Worm (Caenorhabditis elegans): ENCODE data around the gene arp-6.

The arp-6 gene

ce11 chrII:8015483-8015938 lies 21.6 kb downstream of the arp-6 start:
- TF ChIP-seq snpc-4 (tag; optimal IDR thresholded peaks at IDR 0.05) (no peak), nhr-76 (tag; optimal IDR thresholded peaks at IDR 0.05) (no peak), ceh-39 (tag; optimal IDR thresholded peaks at IDR 0.05) (no peak), ceh-83 (GFP tag; optimal IDR thresholded peaks at IDR 0.05) (no peak), lsy-2 (tag; optimal IDR thresholded peaks at IDR 0.05) (peak; percentile 58), lin-13 (tag; optimal IDR thresholded peaks at IDR 0.05) (no peak), hlh-1 (tag; optimal IDR thresholded peaks at IDR 0.05) (peak; percentile 53), ces-1 (GFP tag; optimal IDR thresholded peaks at IDR 0.05) (peak; percentile 2)

DNA sequence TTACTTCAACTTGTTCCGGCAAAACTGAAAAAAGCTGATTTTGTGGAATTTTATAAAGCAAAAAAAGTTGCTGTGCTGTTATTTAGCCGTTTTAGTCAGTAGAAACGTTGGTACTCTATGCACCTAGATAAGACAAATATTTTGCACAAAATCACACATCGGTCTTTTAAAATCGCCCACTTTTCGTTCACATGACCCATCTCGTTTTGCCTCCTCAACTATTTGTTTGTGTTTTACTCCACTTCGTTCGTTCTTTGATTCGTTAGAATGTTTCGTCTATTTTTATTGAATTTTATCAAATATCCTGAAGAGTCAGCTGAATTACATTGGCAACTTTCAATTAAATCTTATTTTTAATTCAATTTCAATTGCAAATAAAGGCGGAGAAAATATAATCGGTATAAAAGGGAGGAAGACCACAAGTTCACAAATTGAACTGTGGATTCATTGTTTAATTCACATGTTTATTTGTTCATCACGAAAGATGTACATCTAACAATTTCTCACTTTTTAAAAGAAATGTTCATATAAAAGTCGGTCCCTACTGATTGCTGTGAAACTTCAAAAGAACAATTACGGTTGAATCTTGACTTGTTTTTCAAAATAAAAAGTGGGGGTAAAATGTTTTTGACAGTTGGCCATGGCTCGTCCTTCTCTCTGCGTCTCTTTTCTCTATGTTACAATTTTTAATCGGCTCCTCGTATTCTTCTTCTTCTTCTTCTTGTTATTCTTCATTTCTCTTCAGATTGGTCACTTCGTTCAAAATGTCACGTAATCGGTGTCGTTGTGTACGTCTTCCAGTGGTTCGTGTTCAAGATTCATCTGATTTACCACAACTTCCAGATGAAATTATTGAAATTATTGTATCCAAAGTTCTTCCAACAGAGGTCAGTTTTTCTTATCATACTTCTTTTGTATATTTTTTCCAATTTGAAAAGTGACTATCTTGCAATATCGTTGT lies 24.8 kb downstream of the arp-6 start, which contains the start of gene DH11.2:
Gene DH11.2, plus strand, starts transcription at position 746 of the 961 bp plus-strand sequence.
- TF ChIP-seq cnd-1 (tag; optimal IDR thresholded peaks at IDR 0.05) (no peak), ceh-83 (GFP tag; optimal IDR thresholded peaks at IDR 0.05) (no peak), hlh-1 (tag; optimal IDR thresholded peaks at IDR 0.05) (peak; percentile 26), ceh-39 (tag; optimal IDR thresholded peaks at IDR 0.05) (no peak), pha-4 (tag; optimal IDR thresholded peaks at IDR 0.05) (no peak), lsy-2 (tag; optimal IDR thresholded peaks at IDR 0.05) (no peak)

DNA sequence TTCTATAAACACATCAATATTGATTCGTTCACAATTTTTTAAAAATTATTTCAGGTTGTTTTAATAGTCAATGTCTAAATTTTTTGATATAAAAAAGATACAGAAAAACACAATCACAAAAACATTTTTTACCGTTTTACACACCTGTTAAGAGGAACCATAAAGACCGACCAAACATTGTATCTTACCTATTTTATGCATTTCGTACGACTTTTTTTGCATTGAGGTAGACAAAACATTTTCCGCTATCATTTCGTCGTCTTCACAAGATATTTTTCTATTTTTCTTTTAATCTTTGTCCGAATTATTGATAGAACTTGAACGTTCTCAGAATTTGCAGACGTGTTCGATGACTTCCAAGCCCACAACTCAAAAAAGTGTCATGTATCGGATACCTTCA lies 28.8 kb downstream of the arp-6 start, which contains the start of gene glna-2:
Gene glna-2, plus strand, starts transcription at position 301 of the 400 bp plus-strand sequence.
- TF ChIP-seq blmp-1 (tag; optimal IDR thresholded peaks at IDR 0.05): no peak
- TF ChIP-seq lin-13 (tag; optimal IDR thresholded peaks at IDR 0.05): no peak
- no peak for TF ChIP-seq tbx-8 (GFP tag; optimal IDR thresholded peaks at IDR 0.05)
- TF ChIP-seq nhr-237 (tag; optimal IDR thresholded peaks at IDR 0.05): no peak
- no peak for TF ChIP-seq nhr-2 (tag; optimal IDR thresholded peaks at IDR 0.05)
- TF ChIP-seq flh-1 (GFP tag; optimal IDR thresholded peaks at IDR 0.05): no peak
- TF ChIP-seq pha-4 (tag; optimal IDR thresholded peaks at IDR 0.05): no peak
- no peak for TF ChIP-seq ces-1 (GFP tag; optimal IDR thresholded peaks at IDR 0.05)
- TF ChIP-seq sem-2 (GFP tag; optimal IDR thresholded peaks at IDR 0.05): no peak
- no peak for TF ChIP-seq mab-5 (tag; optimal IDR thresholded peaks at IDR 0.05)
- TF ChIP-seq hlh-1 (tag; optimal IDR thresholded peaks at IDR 0.05): no peak
- no peak for TF ChIP-seq nhr-28 (tag; optimal IDR thresholded peaks at IDR 0.05)
- no peak for TF ChIP-seq cnd-1 (tag; optimal IDR thresholded peaks at IDR 0.05)
- no peak for TF ChIP-seq ham-2 (GFP tag; optimal IDR thresholded peaks at IDR 0.05)
- no peak for TF ChIP-seq M03D4.4 (tag; optimal IDR thresholded peaks at IDR 0.05)
- no peak for TF ChIP-seq bed-3 (GFP tag; optimal IDR thresholded peaks at IDR 0.05)

DNA sequence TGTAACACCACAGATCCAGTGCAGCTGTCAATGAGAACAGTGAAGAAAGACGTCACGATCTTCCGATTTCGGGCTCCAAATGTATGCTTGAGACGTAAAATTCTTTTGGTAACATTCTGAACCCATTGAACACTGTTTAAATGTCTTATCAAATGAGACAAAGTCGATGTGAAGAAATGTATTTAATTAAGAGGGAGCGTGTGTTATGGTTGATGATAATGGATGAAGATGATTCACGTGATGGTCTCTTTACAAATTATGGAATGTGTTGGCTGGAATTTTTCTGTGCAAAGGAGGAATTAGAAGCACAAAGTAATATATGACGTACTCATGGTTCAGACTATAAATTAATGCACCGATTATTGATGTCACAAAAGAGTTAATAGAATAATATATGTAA lies 30.2 kb downstream of the arp-6 start:
- no peak for TF ChIP-seq elt-1 (tag; optimal IDR thresholded peaks at IDR 0.05; ENCODE audit: borderline replicate concordance, insufficient read depth)

DNA sequence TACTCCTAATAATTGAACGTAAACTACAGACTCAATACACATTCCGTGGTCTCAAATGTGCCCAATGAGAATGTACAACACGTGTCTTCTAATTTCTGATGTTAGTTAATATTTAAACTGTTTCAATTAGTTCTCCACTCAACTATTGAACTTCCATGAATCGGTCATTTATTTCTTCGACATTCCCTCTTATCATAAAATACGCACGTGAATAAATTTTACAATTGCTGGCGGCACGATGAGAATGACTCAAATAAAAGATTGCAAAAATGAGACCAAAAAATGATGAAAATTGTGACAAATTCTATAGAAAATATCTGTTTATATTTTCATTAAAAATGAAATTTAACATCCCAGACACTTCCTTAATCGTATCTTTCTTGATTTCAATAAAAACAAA lies 32.4 kb downstream of the arp-6 start:
- TF ChIP-seq cnd-1 (tag; optimal IDR thresholded peaks at IDR 0.05) (no peak), ces-1 (GFP tag; optimal IDR thresholded peaks at IDR 0.05) (no peak), bed-3 (GFP tag; optimal IDR thresholded peaks at IDR 0.05) (no peak), mep-1 (tag; optimal IDR thresholded peaks at IDR 0.05) (no peak), unc-120 (tag; optimal IDR thresholded peaks at IDR 0.05; ENCODE audit: poor library complexity, severe bottlenecking) (no peak), nhr-76 (tag; optimal IDR thresholded peaks at IDR 0.05) (no peak), nhr-237 (tag; optimal IDR thresholded peaks at IDR 0.05) (no peak), drap-1 (GFP tag; optimal IDR thresholded peaks at IDR 0.05) (no peak)

ce11 chrII:8004157-8004556 lies 33.0 kb downstream of the arp-6 start, which contains the start of gene pgp-11:
Gene pgp-11, minus strand, starts transcription at chrII:8004257.
- TF ChIP-seq nhr-2 (tag; optimal IDR thresholded peaks at IDR 0.05) (no peak), snpc-4 (tag; optimal IDR thresholded peaks at IDR 0.05) (no peak), unc-120 (tag; optimal IDR thresholded peaks at IDR 0.05; ENCODE audit: poor library complexity, severe bottlenecking) (no peak), flh-1 (GFP tag; optimal IDR thresholded peaks at IDR 0.05) (no peak), bed-3 (GFP tag; optimal IDR thresholded peaks at IDR 0.05) (no peak), lin-13 (tag; optimal IDR thresholded peaks at IDR 0.05) (no peak), ces-1 (GFP tag; optimal IDR thresholded peaks at IDR 0.05) (no peak), nhr-76 (tag; optimal IDR thresholded peaks at IDR 0.05) (no peak), ham-2 (GFP tag; optimal IDR thresholded peaks at IDR 0.05) (no peak), unc-39 (tag; optimal IDR thresholded peaks at IDR 0.05) (no peak), blmp-1 (tag; optimal IDR thresholded peaks at IDR 0.05) (no peak), mep-1 (tag; optimal IDR thresholded peaks at IDR 0.05) (no peak), lsy-2 (tag; optimal IDR thresholded peaks at IDR 0.05) (no peak), zip-8 (tag; optimal IDR thresholded peaks at IDR 0.05) (no peak), ceh-83 (GFP tag; optimal IDR thresholded peaks at IDR 0.05) (no peak), tbx-8 (GFP tag; optimal IDR thresholded peaks at IDR 0.05) (no peak), M03D4.4 (tag; optimal IDR thresholded peaks at IDR 0.05) (no peak), elt-1 (tag; optimal IDR thresholded peaks at IDR 0.05; ENCODE audit: borderline replicate concordance, insufficient read depth) (no peak), elt-3 (tag; optimal IDR thresholded peaks at IDR 0.05) (no peak), sptf-1 (tag; optimal IDR thresholded peaks at IDR 0.05) (no peak)
